Worm (Caenorhabditis elegans): ENCODE results near the gene pcdr-1.

Gene pcdr-1

ce11 chrX:15706108-15706676, 39.6 kb downstream of the pcdr-1 start:
- TF ChIP-seq crh-2 (tag; optimal IDR thresholded peaks at IDR 0.05) (peak; percentile 9), blmp-1 (tag; optimal IDR thresholded peaks at IDR 0.05; ENCODE audit: insufficient read depth) (peak; percentile 59), nhr-21 (tag; optimal IDR thresholded peaks at IDR 0.05) (peak; percentile 70), nhr-25 (tag; optimal IDR thresholded peaks at IDR 0.05) (peak; percentile 83), ztf-4 (tag; optimal IDR thresholded peaks at IDR 0.05) (peak; percentile 33), egl-27 (tag; optimal IDR thresholded peaks at IDR 0.05) (peak; percentile 17), sma-3 (GFP tag; optimal IDR thresholded peaks at IDR 0.05) (peak; percentile 57), nhr-6 (tag; optimal IDR thresholded peaks at IDR 0.05) (peak; percentile 49), dmd-4 (tag; optimal IDR thresholded peaks at IDR 0.05) (no peak), sma-9 (GFP tag; optimal IDR thresholded peaks at IDR 0.05) (peak; percentile 80), sma-9 (tag; optimal IDR thresholded peaks at IDR 0.05) (no peak), ama-1 (optimal IDR thresholded peaks at IDR 0.05) (no peak), R02D3.7 (tag; optimal IDR thresholded peaks at IDR 0.05) (no peak), nhr-129 (tag; optimal IDR thresholded peaks at IDR 0.05) (peak; percentile 30)

ce11 chrX:15707366-15707892, 40.9 kb downstream of the pcdr-1 start:
- peak; percentile 88 for TF ChIP-seq Y55F3AM.14 (GFP tag; optimal IDR thresholded peaks at IDR 0.05)
- peak; percentile 1 for TF ChIP-seq nhr-12 (tag; optimal IDR thresholded peaks at IDR 0.05)
- peak; percentile 83 for TF ChIP-seq ztf-4 (tag; optimal IDR thresholded peaks at IDR 0.05)
- peak; percentile 25 for TF ChIP-seq sma-3 (GFP tag; optimal IDR thresholded peaks at IDR 0.05)
- peak; percentile 98 for TF ChIP-seq sma-9 (GFP tag; optimal IDR thresholded peaks at IDR 0.05)
- peak; percentile 83 for TF ChIP-seq sma-9 (tag; optimal IDR thresholded peaks at IDR 0.05)
- peak; percentile 62 for TF ChIP-seq crh-2 (tag; optimal IDR thresholded peaks at IDR 0.05)
- peak; percentile 3 for TF ChIP-seq nhr-6 (tag; optimal IDR thresholded peaks at IDR 0.05)
- TF ChIP-seq ceh-82 (tag; optimal IDR thresholded peaks at IDR 0.05), result peak; percentile 9
- TF ChIP-seq R02D3.7 (tag; optimal IDR thresholded peaks at IDR 0.05), result no peak
- peak; percentile 84 to 89 for TF ChIP-seq mdl-1 (tag; optimal IDR thresholded peaks at IDR 0.05)
- peak; percentile 92 for TF ChIP-seq nhr-129 (tag; optimal IDR thresholded peaks at IDR 0.05)
- TF ChIP-seq unc-55 (GFP tag; optimal IDR thresholded peaks at IDR 0.05), result peak; percentile 86
- peak; percentile 19 to 71 for TF ChIP-seq lsy-2 (tag; optimal IDR thresholded peaks at IDR 0.05)
- TF ChIP-seq lin-11 (tag; optimal IDR thresholded peaks at IDR 0.05), result peak; percentile 78
- TF ChIP-seq gmeb-1 (tag; optimal IDR thresholded peaks at IDR 0.05), result peak; percentile 32
- peak; percentile 98 for TF ChIP-seq F13H6.1 (tag; optimal IDR thresholded peaks at IDR 0.05)
- TF ChIP-seq snpc-4 (tag; optimal IDR thresholded peaks at IDR 0.05), result peak; percentile 2
- TF ChIP-seq lin-13 (GFP tag; optimal IDR thresholded peaks at IDR 0.05), result peak; percentile 70
- TF ChIP-seq nhr-25 (tag; optimal IDR thresholded peaks at IDR 0.05), result peak; percentile 51
- TF ChIP-seq fos-1 (tag; optimal IDR thresholded peaks at IDR 0.05), result peak; percentile 78
- TF ChIP-seq elt-3 (tag; optimal IDR thresholded peaks at IDR 0.05), result no peak
- TF ChIP-seq sem-4 (tag; optimal IDR thresholded peaks at IDR 0.05), result peak; percentile 78
- peak; percentile 90 for TF ChIP-seq zag-1 (tag; optimal IDR thresholded peaks at IDR 0.05)
- peak; percentile 76 for TF ChIP-seq C34F6.9 (tag; optimal IDR thresholded peaks at IDR 0.05)
- TF ChIP-seq alr-1 (tag; optimal IDR thresholded peaks at IDR 0.05), result no peak
- TF ChIP-seq egl-27 (tag; optimal IDR thresholded peaks at IDR 0.05), result peak; percentile 88
- TF ChIP-seq mab-5 (tag; optimal IDR thresholded peaks at IDR 0.05), result peak; percentile 73
- TF ChIP-seq ceh-16 (tag; optimal IDR thresholded peaks at IDR 0.05), result peak; percentile 18
- TF ChIP-seq dmd-4 (tag; optimal IDR thresholded peaks at IDR 0.05), result no peak
- TF ChIP-seq nhr-21 (tag; optimal IDR thresholded peaks at IDR 0.05), result peak; percentile 73
- no peak for TF ChIP-seq nhr-77 (tag; optimal IDR thresholded peaks at IDR 0.05)
- no peak for TF ChIP-seq peb-1 (tag; optimal IDR thresholded peaks at IDR 0.05)
- TF ChIP-seq ama-1 (optimal IDR thresholded peaks at IDR 0.05), result no peak
- peak; percentile 42 for TF ChIP-seq nhr-10 (tag; optimal IDR thresholded peaks at IDR 0.05)

ce11 chrX:15707913-15708312, 41.4 kb downstream of the pcdr-1 start, which contains the start of gene nhr-48:
nhr-48 (plus strand) TSS chrX:15708213.
- no peak for TF ChIP-seq zag-1 (tag; optimal IDR thresholded peaks at IDR 0.05)
- TF ChIP-seq mab-5 (tag; optimal IDR thresholded peaks at IDR 0.05), result no peak
- no peak for TF ChIP-seq aly-2 (tag; optimal IDR thresholded peaks at IDR 0.05)
- no peak for TF ChIP-seq sma-9 (GFP tag; optimal IDR thresholded peaks at IDR 0.05)
- no peak for TF ChIP-seq sma-9 (tag; optimal IDR thresholded peaks at IDR 0.05)
- no peak for TF ChIP-seq unc-55 (GFP tag; optimal IDR thresholded peaks at IDR 0.05)
- TF ChIP-seq nhr-21 (tag; optimal IDR thresholded peaks at IDR 0.05), result no peak
- TF ChIP-seq peb-1 (tag; optimal IDR thresholded peaks at IDR 0.05), result no peak
- no peak for TF ChIP-seq unc-62 (GFP tag; optimal IDR thresholded peaks at IDR 0.05)
- no peak for TF ChIP-seq nhr-23 (tag; optimal IDR thresholded peaks at IDR 0.05)
- no peak for TF ChIP-seq nhr-25 (tag; optimal IDR thresholded peaks at IDR 0.05)
